Worm (Caenorhabditis elegans) whole organism, L3 larva: Measurements from ENCODE around the gene W06G6.10.

Source experiments
- ZK546.5 ChIP-seq: sonication (generic microtip); optimal IDR thresholded peaks from 2 replicates; lab custom pipeline; 2017; ENCODE audit warnings: missing biosample characterization, missing genetic modification characterization
- ama-1 ChIP-seq: fragments of 150-350 bp; optimal IDR thresholded peaks from 2 replicates; lab custom pipeline; 2018
- ceh-28 ChIP-seq: fragments of 150-350 bp; optimal IDR thresholded peaks from 2 replicates; lab custom pipeline; 2014; ENCODE audit warnings: missing biosample characterization, missing genetic modification reagents, missing genetic modification characterization
- ceh-82 ChIP-seq: fragments of 150-350 bp; optimal IDR thresholded peaks from 2 replicates; lab custom pipeline; 2014; ENCODE audit warnings: missing biosample characterization, missing genetic modification characterization
- hmg-11 ChIP-seq: sonication (generic microtip); optimal IDR thresholded peaks from 2 replicates; lab custom pipeline; 2016; ENCODE audit warnings: missing genetic modification characterization, missing compliant biosample characterization
- lin-15B ChIP-seq: fragments of 150-350 bp; optimal IDR thresholded peaks from 2 replicates; lab custom pipeline; 2014; ENCODE audit warnings: missing biosample characterization, missing genetic modification characterization
- mdl-1 ChIP-seq: fragments of 150-350 bp; optimal IDR thresholded peaks from 2 replicates; lab custom pipeline; 2014; ENCODE audit warnings: missing biosample characterization, missing genetic modification characterization
- snpc-4 ChIP-seq: fragments of 150-350 bp; optimal IDR thresholded peaks from 2 replicates; lab custom pipeline; 2014; ENCODE audit warnings: missing biosample characterization, missing genetic modification characterization
- tbx-2 ChIP-seq: sonication (generic microtip); optimal IDR thresholded peaks from 2 replicates; lab custom pipeline; 2016; ENCODE audit warnings: mild to moderate bottlenecking, missing genetic modification characterization, missing compliant biosample characterization
- unc-62 ChIP-seq: fragments of 150-350 bp; sonication (generic microtip); optimal IDR thresholded peaks from 4 replicates; lab custom pipeline; 2014; ENCODE audit warnings: missing biosample characterization, missing genetic modification reagents, missing genetic modification characterization

DNA sequence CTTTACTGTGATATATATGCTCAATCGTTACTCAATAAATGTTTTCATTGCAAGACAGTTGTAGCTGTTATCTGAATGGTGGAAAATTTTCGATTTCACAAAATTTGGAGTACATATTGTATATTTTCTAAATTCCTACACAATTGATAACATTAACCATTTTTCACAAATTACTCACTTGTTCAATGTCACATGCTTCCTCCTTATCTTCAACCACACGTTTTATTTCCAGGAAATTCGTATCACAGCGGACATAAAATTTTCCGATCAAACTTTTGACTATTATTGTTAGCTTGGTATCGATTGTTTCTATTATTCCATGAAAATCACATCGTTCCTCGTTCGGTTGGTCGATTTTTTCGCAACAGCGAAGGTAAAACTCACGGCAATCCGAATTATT, 38.5 kb downstream of the W06G6.10 start:
- TF ChIP-seq snpc-4 (tag; lab: Kevin White, UChicago) (no peak), unc-62 (GFP tag; lab: Kevin White, UChicago) (no peak), mdl-1 (tag; lab: Kevin White, UChicago) (no peak), ceh-28 (tag; lab: Kevin White, UChicago) (no peak), ceh-82 (no peak), lin-15B (no peak), hmg-11 (no peak), ama-1 (no peak), tbx-2 (tag; lab: Kevin White, UChicago) (no peak), ZK546.5 (tag; lab: Kevin White, UChicago) (no peak)
